Fruit fly (Drosophila melanogaster) whole organism, embryonic: Measurements from ENCODE around the gene Ptpmeg2.
A peak's percentile ranks its signal among the peaks of the same experiment; 100 is the strongest.

Experiments used
- Atf6 ChIP-seq: fragments of 200-800 bp; sonication (Bioruptor generic); IDR thresholded peaks from 2 replicates; pipeline ENCODE4 v1.3.6; 2022; ENCODE audit warnings: missing biosample characterization, missing genetic modification characterization
- Awh ChIP-seq: fragments of 200-800 bp; sonication (Bioruptor generic); IDR thresholded peaks from 2 replicates; pipeline ENCODE4, ENCODE4 v1.3.6; 2022; ENCODE audit warnings: missing biosample characterization, missing genetic modification characterization
- B-H1 ChIP-seq: fragments of 200-800 bp; sonication (Bioruptor generic); IDR thresholded peaks from 3 replicates; pipeline ENCODE4 v1.3.6; 2022; ENCODE audit warnings: missing biosample characterization, missing genetic modification characterization
- CG10209 ChIP-seq: fragments of 200-800 bp; sonication (Bioruptor generic); optimal IDR thresholded peaks from 3 replicates; lab custom pipeline; 2017; ENCODE audit warnings: missing biosample characterization, mild to moderate bottlenecking, missing genetic modification characterization, missing genetic modification reagents
- CG10274 ChIP-seq: fragments of 200-800 bp; sonication (Bioruptor generic); optimal IDR thresholded peaks from 3 replicates; lab custom pipeline; 2017; ENCODE audit warnings: missing biosample characterization, mild to moderate bottlenecking, missing genetic modification characterization
- CG10979 ChIP-seq: fragments of 200-800 bp; sonication (Bioruptor generic); optimal IDR thresholded peaks from 2 replicates; lab custom pipeline; 2018; ENCODE audit warnings: missing biosample characterization, mild to moderate bottlenecking, missing genetic modification characterization, moderate library complexity
- CG11398 ChIP-seq: fragments of 200-800 bp; sonication (Bioruptor generic); optimal IDR thresholded peaks from 2 replicates; lab custom pipeline; 2016; ENCODE audit warnings: missing biosample characterization, missing genetic modification characterization
- CG11723 ChIP-seq: fragments of 200-800 bp; sonication (Bioruptor generic); optimal IDR thresholded peaks from 2 replicates; lab custom pipeline; 2017; ENCODE audit warnings: missing biosample characterization, mild to moderate bottlenecking, missing genetic modification characterization
- CG12219 ChIP-seq: fragments of 200-800 bp; sonication (Bioruptor generic); optimal IDR thresholded peaks from 3 replicates; lab custom pipeline; 2018; ENCODE audit warnings: missing biosample characterization, mild to moderate bottlenecking, missing genetic modification characterization
- CG12391 ChIP-seq: fragments of 200-800 bp; sonication (Bioruptor generic); optimal IDR thresholded peaks from 3 replicates; lab custom pipeline; 2018; ENCODE audit warnings: missing biosample characterization, mild to moderate bottlenecking, missing genetic modification characterization, moderate library complexity
- CG12942 ChIP-seq: fragments of 200-800 bp; sonication (Bioruptor generic); optimal IDR thresholded peaks from 3 replicates; lab custom pipeline; 2016; ENCODE audit warnings: missing biosample characterization, missing genetic modification characterization
- CG14860 ChIP-seq: fragments of 200-800 bp; sonication (Bioruptor generic); IDR thresholded peaks from 3 replicates; pipeline ENCODE4 v1.3.6; 2022; ENCODE audit warnings: missing biosample characterization, missing genetic modification characterization; ENCODE audit not compliant: partially characterized antibody
- CG15011 ChIP-seq: fragments of 200-800 bp; sonication (Bioruptor generic); optimal IDR thresholded peaks from 3 replicates; lab custom pipeline; 2018; ENCODE audit warnings: missing biosample characterization, mild to moderate bottlenecking, missing genetic modification characterization
- CG17802 ChIP-seq: fragments of 200-800 bp; sonication (Bioruptor generic); optimal IDR thresholded peaks from 2 replicates; lab custom pipeline; 2018; ENCODE audit warnings: missing biosample characterization, mild to moderate bottlenecking, missing genetic modification characterization, moderate library complexity
- CG32532 ChIP-seq: fragments of 200-800 bp; sonication (Bioruptor generic); IDR thresholded peaks from 2 replicates; pipeline ENCODE4 v1.3.6; 2022; ENCODE audit warnings: missing biosample characterization, missing genetic modification characterization
- CG32767 ChIP-seq: fragments of 200-800 bp; sonication (Bioruptor generic); IDR thresholded peaks from 2 replicates; pipeline ENCODE4 v1.3.6; 2022; ENCODE audit warnings: missing biosample characterization, missing genetic modification characterization
- CG4404 ChIP-seq: fragments of 200-800 bp; sonication (Bioruptor generic); IDR thresholded peaks from 2 replicates; pipeline ENCODE4 v1.3.6; 2022; ENCODE audit warnings: missing biosample characterization, missing genetic modification characterization
- CG5180 ChIP-seq: fragments of 200-800 bp; sonication (Bioruptor generic); optimal IDR thresholded peaks from 3 replicates; lab custom pipeline; 2017; ENCODE audit warnings: missing biosample characterization, missing genetic modification characterization, mild to moderate bottlenecking, moderate library complexity, missing genetic modification reagents
- CG6683 ChIP-seq: fragments of 200-800 bp; sonication (Bioruptor generic); optimal IDR thresholded peaks from 2 replicates; lab custom pipeline; 2017; ENCODE audit warnings: missing biosample characterization, mild to moderate bottlenecking, missing genetic modification characterization, missing genetic modification reagents
- CG9727 ChIP-seq: fragments of 200-800 bp; sonication (Bioruptor generic); optimal IDR thresholded peaks from 3 replicates; lab custom pipeline; 2017; ENCODE audit warnings: missing biosample characterization, mild to moderate bottlenecking, missing genetic modification characterization
- CG9797 ChIP-seq: fragments of 200-800 bp; sonication (Bioruptor generic); optimal IDR thresholded peaks from 3 replicates; lab custom pipeline; 2018; ENCODE audit warnings: missing biosample characterization, mild to moderate bottlenecking, missing genetic modification characterization
- CkIIα-i1 ChIP-seq: fragments of 200-800 bp; sonication (Bioruptor generic); IDR thresholded peaks from 2 replicates; pipeline ENCODE4 v1.3.6; 2022; ENCODE audit warnings: missing biosample characterization, missing genetic modification characterization
- CoRest ChIP-seq: fragments of 200-800 bp; sonication (Bioruptor generic); optimal IDR thresholded peaks from 3 replicates; lab custom pipeline; 2018; ENCODE audit warnings: missing biosample characterization, mild to moderate bottlenecking, missing genetic modification characterization, moderate library complexity
- Elba2 ChIP-seq: fragments of 200-800 bp; sonication (Bioruptor generic); optimal IDR thresholded peaks from 3 replicates; lab custom pipeline; 2016; ENCODE audit warnings: missing biosample characterization, missing genetic modification characterization
- Fer3 ChIP-seq: fragments of 200-800 bp; sonication (Bioruptor generic); optimal IDR thresholded peaks from 2 replicates; lab custom pipeline; 2018; ENCODE audit warnings: missing biosample characterization, mild to moderate bottlenecking, missing genetic modification characterization, moderate library complexity
- Kr ChIP-seq: fragments of 200-800 bp; sonication (Bioruptor generic); optimal IDR thresholded peaks from 2 replicates; lab custom pipeline; 2017; ENCODE audit warnings: missing biosample characterization, mild to moderate bottlenecking, missing genetic modification characterization
- Mad ChIP-seq: fragments of 200-800 bp; sonication (Bioruptor generic); optimal IDR thresholded peaks from 2 replicates; lab custom pipeline; 2016; ENCODE audit warnings: missing biosample characterization, missing genetic modification characterization
- NfI ChIP-seq: fragments of 200-800 bp; sonication (Bioruptor generic); optimal IDR thresholded peaks from 3 replicates; lab custom pipeline; 2018; ENCODE audit warnings: missing biosample characterization, mild to moderate bottlenecking, missing genetic modification characterization, moderate library complexity
- Sin3A ChIP-seq: fragments of >200 bp; optimal IDR thresholded peaks from 2 replicates; lab custom pipeline; 2018
- Sox100B ChIP-seq: fragments of 200-800 bp; sonication (Bioruptor generic); optimal IDR thresholded peaks from 3 replicates; lab custom pipeline; 2018; ENCODE audit warnings: missing biosample characterization, mild to moderate bottlenecking, missing genetic modification characterization
- abd-A ChIP-seq: fragments of 200-800 bp; sonication (Bioruptor generic); optimal IDR thresholded peaks from 3 replicates; lab custom pipeline; 2019; ENCODE audit warnings: missing biosample characterization, mild to moderate bottlenecking, missing genetic modification characterization, moderate library complexity
- aop ChIP-seq: fragments of 200-800 bp; sonication (Bioruptor generic); IDR thresholded peaks from 2 replicates; pipeline ENCODE4 v1.3.6; 2022; ENCODE audit warnings: missing biosample characterization, missing genetic modification characterization
- chinmo ChIP-seq: fragments of 200-800 bp; sonication (Bioruptor generic); IDR thresholded peaks from 4 replicates; pipeline ENCODE4 v1.3.6; 2022; ENCODE audit warnings: missing biosample characterization, missing genetic modification characterization; ENCODE audit not compliant: partially characterized antibody
- crc ChIP-seq: fragments of 200-800 bp; sonication (Bioruptor generic); optimal IDR thresholded peaks from 2 replicates; lab custom pipeline; 2016; ENCODE audit warnings: missing biosample characterization, missing genetic modification characterization
- crp ChIP-seq, 2 experiments: fragments of 200-800 bp; sonication (Bioruptor generic); optimal IDR thresholded peaks; 2 replicates in 1 of 2; 3 replicates in 1 of 2; lab custom pipeline; 2017; ENCODE audit warnings: missing biosample characterization in 2 of 2, missing genetic modification characterization in 2 of 2, mild to moderate bottlenecking in 1 of 2, moderate library complexity in 1 of 2
- cwo ChIP-seq: fragments of 200-800 bp; sonication (Bioruptor generic); optimal IDR thresholded peaks from 3 replicates; lab custom pipeline; 2017; ENCODE audit warnings: missing biosample characterization, missing genetic modification characterization, mild to moderate bottlenecking, moderate library complexity, missing genetic modification reagents
- dm ChIP-seq: fragments of 200-800 bp; sonication (Bioruptor generic); optimal IDR thresholded peaks from 3 replicates; lab custom pipeline; 2016; ENCODE audit warnings: missing biosample characterization, missing genetic modification characterization
- en ChIP-seq: fragments of 200-800 bp; sonication (Bioruptor generic); optimal IDR thresholded peaks from 2 replicates; lab custom pipeline; 2016; ENCODE audit warnings: missing biosample characterization, missing genetic modification characterization
- hth ChIP-seq: fragments of >200 bp; optimal IDR thresholded peaks from 2 replicates; lab custom pipeline; 2017; ENCODE audit warnings: inconsistent platforms
- kay ChIP-seq: fragments of 200-800 bp; sonication (Bioruptor generic); optimal IDR thresholded peaks from 2 replicates; lab custom pipeline; 2016; ENCODE audit warnings: missing biosample characterization, missing genetic modification characterization
- luna ChIP-seq: fragments of 200-800 bp; sonication (Bioruptor generic); optimal IDR thresholded peaks from 2 replicates; lab custom pipeline; 2016; ENCODE audit warnings: missing biosample characterization, missing genetic modification characterization
- pzg ChIP-seq: fragments of 200-800 bp; sonication (Bioruptor generic); optimal IDR thresholded peaks from 3 replicates; lab custom pipeline; 2018; ENCODE audit warnings: missing biosample characterization, mild to moderate bottlenecking, missing genetic modification characterization, moderate library complexity
- slou ChIP-seq: fragments of 200-800 bp; sonication (Bioruptor generic); optimal IDR thresholded peaks from 3 replicates; lab custom pipeline; 2016; ENCODE audit warnings: missing biosample characterization, missing genetic modification characterization
- tll ChIP-seq, 2 experiments: fragments of 200-800 bp in 1 of 2; fragments of >200 bp in 1 of 2; sonication (Bioruptor generic) in 1 of 2; optimal IDR thresholded peaks; 2 replicates each; lab custom pipeline; 2017 to 2019; ENCODE audit warnings: missing biosample characterization in 2 of 2, missing genetic modification characterization in 2 of 2, mild to moderate bottlenecking in 1 of 2, moderate library complexity in 1 of 2
- trh ChIP-seq: fragments of 200-800 bp; sonication (Bioruptor generic); optimal IDR thresholded peaks from 2 replicates; lab custom pipeline; 2016; ENCODE audit warnings: missing biosample characterization, missing genetic modification characterization
- zfh1 ChIP-seq: fragments of 200-800 bp; sonication (Bioruptor generic); IDR thresholded peaks from 3 replicates; pipeline ENCODE4 v1.3.6; 2022; ENCODE audit warnings: missing biosample characterization, missing genetic modification characterization

Ptpmeg2 gene

DNA sequence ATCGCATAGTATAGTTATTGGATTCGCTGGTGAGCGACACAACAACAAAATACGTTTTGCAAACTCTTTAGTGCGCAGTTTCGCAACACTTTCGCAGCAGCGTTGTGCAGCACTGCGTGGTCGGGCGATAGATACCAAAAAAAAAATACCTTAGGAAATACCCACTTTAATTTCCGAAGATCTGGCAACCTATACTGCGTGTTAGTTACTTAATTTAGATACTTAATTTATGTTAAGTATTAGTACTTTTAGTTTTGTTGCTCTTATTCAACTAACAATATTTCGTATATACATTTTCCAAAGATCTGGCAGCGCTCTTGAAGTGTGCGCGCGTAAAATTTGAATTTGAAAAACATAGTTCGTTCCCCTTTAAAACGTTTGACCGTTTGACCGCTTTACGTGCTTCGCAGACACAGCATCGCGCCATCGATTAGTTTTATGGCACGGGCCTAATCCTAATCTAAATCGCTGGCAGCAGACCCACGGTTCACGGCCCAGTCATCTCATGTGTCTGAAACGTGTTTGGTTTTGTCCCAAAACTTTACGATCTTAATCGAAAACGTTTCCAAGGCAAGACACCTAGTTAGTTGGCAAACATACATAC is 78.9 kb downstream of the Ptpmeg2 start, which contains the start of gene LPCAT (continued):
- TF ChIP-seq CkIIα-i1 (GFP tag; lab: Robert Waterston, UW) (no peak), zfh1 (GFP tag; lab: Robert Waterston, UW) (peak; percentile 85; the same call in 2 of the 3 replicates), abd-A (tag; lab: Kevin White, UChicago) (peak; percentile 97), B-H1 (peak; percentile 40; the same call in 2 of the 3 replicates), chinmo (GFP tag; lab: Robert Waterston, UW) (0 out of 4 replicates have a peak, but pooled peaks have one; percentile 63), CG15011 (GFP tag; lab: Kevin White, UChicago) (no peak), CG32532 (GFP tag; lab: Robert Waterston, UW) (peak; percentile 80), CG10979 (peak; percentile 63), crc (peak; percentile 48), CG6683 (GFP tag; lab: Kevin White, UChicago) (peak; percentile 28), Sox100B (GFP tag; lab: Kevin White, UChicago) (peak; percentile 51), Mad (GFP tag; lab: Kevin White, UChicago) (peak; percentile 39), CG12219 (GFP tag; lab: Kevin White, UChicago) (no peak)

DNA sequence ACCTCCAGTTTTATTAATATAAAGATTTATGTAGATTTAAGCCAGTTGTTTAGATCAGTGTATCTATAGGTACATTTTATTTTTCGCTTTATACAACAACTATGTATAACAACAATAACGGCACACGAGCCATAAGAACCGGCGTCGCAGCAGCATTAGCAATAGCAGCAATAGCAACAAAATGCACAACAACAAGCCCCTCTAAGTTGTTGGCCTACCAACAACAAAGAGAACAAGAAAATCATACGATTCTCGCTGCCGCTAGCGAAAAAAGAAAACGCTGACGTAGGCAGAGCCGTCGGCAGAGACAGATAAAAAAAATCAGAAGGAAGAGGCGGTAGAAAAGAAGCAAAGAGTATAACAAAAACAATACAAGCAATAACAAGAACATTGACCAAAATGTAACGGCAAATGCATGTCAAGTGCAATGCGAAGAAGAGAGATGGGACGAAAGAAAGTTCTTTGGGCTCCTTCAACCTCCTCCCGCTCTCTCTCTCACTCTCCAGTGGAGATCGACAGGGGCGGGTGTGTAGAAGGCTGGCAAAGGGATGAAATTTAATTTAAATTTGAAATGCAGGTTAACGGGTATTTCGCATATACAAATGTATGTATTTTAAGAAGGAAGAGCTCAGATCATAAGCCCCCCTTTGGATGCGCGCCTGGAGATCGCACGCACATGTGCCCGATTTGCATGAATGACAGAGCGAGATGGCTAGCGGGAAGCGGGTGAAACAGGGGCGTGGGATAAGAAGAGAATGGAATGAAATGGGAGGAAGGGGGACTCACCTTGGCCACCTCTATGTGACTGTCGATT is 80.0 kb downstream of the Ptpmeg2 start:
- peak; percentile 89 for TF ChIP-seq Elba2
- TF ChIP-seq tll (GFP tag; optimal IDR thresholded peaks at IDR 0.05; lab: Kevin White, UChicago), result peak in 1 of 2 experiments; percentile 65
- peak; percentile 97 for TF ChIP-seq CG12219 (GFP tag; lab: Kevin White, UChicago)
- TF ChIP-seq trh (GFP tag; lab: Kevin White, UChicago), result peak; percentile 97
- peak; percentile 97 for TF ChIP-seq CG32767
- peak; percentile 91 for TF ChIP-seq CG10274 (GFP tag; lab: Kevin White, UChicago)
- peak; percentile 92 for TF ChIP-seq CG17802
- TF ChIP-seq CG4404 (GFP tag; lab: Robert Waterston, UW), result peak; percentile 99
- TF ChIP-seq CG9797 (GFP tag; lab: Kevin White, UChicago), result peak; percentile 45
- peak; percentile 98 for TF ChIP-seq dm (GFP tag; lab: Kevin White, UChicago)
- peak; percentile 97 for TF ChIP-seq CG11723
- TF ChIP-seq slou (GFP tag; lab: Kevin White, UChicago), result peak; percentile 93
- TF ChIP-seq Awh, result peak; percentile 99
- peak; percentile 97 for TF ChIP-seq Fer3
- peak; percentile 98 for TF ChIP-seq aop (GFP tag; lab: Robert Waterston, UW)
- peak; percentile 98 for TF ChIP-seq CG12391 (tag; lab: Kevin White, UChicago)
- TF ChIP-seq CG12942 (GFP tag; lab: Kevin White, UChicago), result peak; percentile 98
- no peak for TF ChIP-seq Sin3A (lab: Kevin White, UChicago)
- no peak for TF ChIP-seq CG14860 (GFP tag; lab: Robert Waterston, UW)
- TF ChIP-seq pzg (GFP tag; lab: Kevin White, UChicago), result peak; percentile 26
- peak; percentile 90 for TF ChIP-seq CG5180 (GFP tag; lab: Kevin White, UChicago)
- peak; percentile 98 for TF ChIP-seq CoRest (tag; lab: Kevin White, UChicago)
- TF ChIP-seq crp (GFP tag; optimal IDR thresholded peaks at IDR 0.05; lab: Kevin White, UChicago), result peak in 1 of 2 experiments; percentile 73
- peak; percentile 94 for TF ChIP-seq en
- TF ChIP-seq luna (GFP tag; lab: Kevin White, UChicago), result peak; percentile 86
- TF ChIP-seq NfI (GFP tag; lab: Kevin White, UChicago), result peak; percentile 98
- TF ChIP-seq kay, result peak; percentile 96
- TF ChIP-seq cwo (GFP tag; lab: Kevin White, UChicago), result peak; percentile 95
- peak; percentile 98 for TF ChIP-seq CG9727
- peak; percentile 97 for TF ChIP-seq Atf6 (GFP tag; lab: Robert Waterston, UW)
- peak; percentile 81 for TF ChIP-seq Kr (GFP tag; lab: Kevin White, UChicago)
- peak; percentile 97 for TF ChIP-seq CG11398 (GFP tag; lab: Kevin White, UChicago)
- no peak for TF ChIP-seq hth (lab: Kevin White, UChicago)
- TF ChIP-seq CG10209, result peak; percentile 98
